Fruit fly (Drosophila melanogaster): ENCODE data around the gene CG13280.
A peak's percentile ranks its signal among the peaks of the same experiment; 100 is the strongest.

CG13280 gene

DNA sequence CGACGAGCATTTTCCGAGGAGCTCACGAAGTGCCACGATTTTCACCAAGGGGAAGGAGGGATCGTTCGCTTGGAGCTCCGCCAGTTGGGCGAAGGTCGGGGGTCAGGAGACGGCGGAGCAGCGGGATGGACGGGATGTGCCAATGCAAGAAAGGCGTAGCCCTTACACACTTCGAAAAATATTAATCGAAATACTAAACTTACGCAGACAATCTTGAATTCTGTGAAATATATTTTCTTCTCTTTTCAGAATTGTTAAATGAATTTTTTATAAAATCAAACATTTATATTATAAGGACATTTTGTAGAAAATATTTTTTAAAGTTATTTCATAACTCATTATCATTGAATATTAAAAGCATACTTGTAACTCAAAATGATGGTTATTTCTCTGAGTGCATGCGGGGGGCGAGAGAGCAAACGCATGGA is 48.0 kb upstream of the CG13280 start (continued):
- TF ChIP-seq slp2 (GFP tag; optimal IDR thresholded peaks at IDR 0.05) (no peak), salm (tag; optimal IDR thresholded peaks at IDR 0.05) (no peak), tll (GFP tag; optimal IDR thresholded peaks at IDR 0.05) (no peak), pros (GFP tag; optimal IDR thresholded peaks at IDR 0.05) (no peak), MESR4 (GFP tag; optimal IDR thresholded peaks at IDR 0.05) (no peak), Sox100B (GFP tag; optimal IDR thresholded peaks at IDR 0.05) (peak; percentile 71), NC2β (GFP tag; optimal IDR thresholded peaks at IDR 0.05) (no peak), Dip3 (GFP tag; optimal IDR thresholded peaks at IDR 0.05) (no peak), CG15011 (GFP tag; optimal IDR thresholded peaks at IDR 0.05) (no peak), dati (GFP tag; IDR thresholded peaks at IDR 0.05) (no peak), CG4328 (GFP tag; optimal IDR thresholded peaks at IDR 0.05) (no peak), Drgx (GFP tag; IDR thresholded peaks at IDR 0.05) (peak; percentile 23; the same call in 1 of the 2 replicates), prd (optimal IDR thresholded peaks at IDR 0.05) (no peak), prd (GFP tag; IDR thresholded peaks at IDR 0.05) (no peak), CG18476 (GFP tag; optimal IDR thresholded peaks at IDR 0.05) (no peak), vvl (GFP tag; IDR thresholded peaks at IDR 0.05) (no peak), sens (GFP tag) (no peak), dan (GFP tag; IDR thresholded peaks at IDR 0.05) (no peak), Oaz (GFP tag; IDR thresholded peaks at IDR 0.05) (no peak), CG11560 (tag; IDR thresholded peaks at IDR 0.05) (no peak), crp (GFP tag; optimal IDR thresholded peaks at IDR 0.05) (no peak), ssp (GFP tag; IDR thresholded peaks at IDR 0.05) (no peak), CG9727 (GFP tag; optimal IDR thresholded peaks at IDR 0.05) (peak; percentile 24), her (GFP tag; optimal IDR thresholded peaks at IDR 0.05) (no peak), Adf1 (GFP tag; IDR thresholded peaks at IDR 0.05) (no peak; the same call in 1 of the 2 replicates), CG10274 (GFP tag; optimal IDR thresholded peaks at IDR 0.05) (no peak), Lim3 (GFP tag; IDR thresholded peaks at IDR 0.05) (no peak), cas (GFP tag; IDR thresholded peaks at IDR 0.05) (no peak), CG1792 (GFP tag; optimal IDR thresholded peaks at IDR 0.05) (no peak), hb (GFP tag; IDR thresholded peaks at IDR 0.05; ENCODE audit: partially characterized antibody) (no peak), croc (GFP tag; conservative IDR thresholded peaks at IDR 0.05) (peak; percentile 43; the same call in 2 of the 3 replicates), stc (GFP tag; IDR thresholded peaks at IDR 0.05) (peak; percentile 44; the same call in 1 of the 2 replicates), ind (GFP tag; optimal IDR thresholded peaks at IDR 0.05) (no peak), CHES-1-like (GFP tag; optimal IDR thresholded peaks at IDR 0.05) (no peak), CG17328 (GFP tag; IDR thresholded peaks at IDR 0.05) (no peak; the same call in 1 of the 2 replicates), zen2 (GFP tag; IDR thresholded peaks at IDR 0.05; ENCODE audit: partially characterized antibody) (no peak), CG1602 (GFP tag; optimal IDR thresholded peaks at IDR 0.05) (no peak), schlank (tag; optimal IDR thresholded peaks at IDR 0.05) (no peak), CG12391 (tag; optimal IDR thresholded peaks at IDR 0.05) (peak; percentile 62), CG3065 (GFP tag; optimal IDR thresholded peaks at IDR 0.05) (no peak), odd (GFP tag; optimal IDR thresholded peaks at IDR 0.05) (peak; percentile 24)

DNA sequence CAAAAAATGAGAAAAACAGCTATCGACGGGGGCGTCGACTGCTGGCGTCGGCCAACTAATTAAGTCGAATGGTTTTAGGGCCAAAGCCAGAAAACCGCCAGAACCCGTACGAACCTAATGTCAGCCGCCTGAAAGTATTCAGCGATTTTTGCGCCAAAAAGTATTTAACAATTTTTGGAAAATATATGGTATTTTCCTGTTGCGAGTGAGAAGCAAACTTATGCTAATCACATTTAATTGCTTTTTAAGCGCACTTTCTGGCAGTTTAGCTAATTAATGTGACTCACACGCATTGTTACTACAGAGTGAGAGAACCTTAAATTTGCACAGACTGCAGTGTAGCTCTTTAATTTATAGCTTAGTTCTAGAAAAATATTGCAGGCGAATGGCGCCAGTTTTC is 41.6 kb upstream of the CG13280 start:
- TF ChIP-seq zen (tag; optimal IDR thresholded peaks at IDR 0.05) (peak; percentile 11), D19A (tag; optimal IDR thresholded peaks at IDR 0.05) (no peak), CG15514 (GFP tag; optimal IDR thresholded peaks at IDR 0.05) (no peak), CG6765 (GFP tag; optimal IDR thresholded peaks at IDR 0.05) (no peak), CG1792 (GFP tag; optimal IDR thresholded peaks at IDR 0.05) (no peak), pb (GFP tag; optimal IDR thresholded peaks at IDR 0.05) (no peak), exex (tag; optimal IDR thresholded peaks at IDR 0.05) (peak; percentile 75), fru (optimal IDR thresholded peaks at IDR 0.05) (no peak), vvl (GFP tag; IDR thresholded peaks at IDR 0.05) (peak; percentile 35; the same call in 1 of the 2 replicates), kni (GFP tag; optimal IDR thresholded peaks at IDR 0.05) (no peak), Vsx1 (GFP tag; optimal IDR thresholded peaks at IDR 0.05) (peak; percentile 37), CG6272 (GFP tag; IDR thresholded peaks at IDR 0.05) (no peak), Kr (GFP tag; optimal IDR thresholded peaks at IDR 0.05) (no peak), Elba2 (GFP tag; optimal IDR thresholded peaks at IDR 0.05) (no peak), hkb (optimal IDR thresholded peaks at IDR 0.05) (no peak), hkb (GFP tag; IDR thresholded peaks at IDR 0.05) (no peak)

Measured in whole organism, embryonic.